Worm (Caenorhabditis elegans) whole organism, L4/young adult: ENCODE data around the gene R10H10.4.

ENCODE experiments used
- W03F9.2 ChIP-seq: fragments of 150-350 bp; optimal IDR thresholded peaks from 2 replicates; lab custom pipeline; 2014; ENCODE audit warnings: missing biosample characterization, missing genetic modification characterization
- dao-5 ChIP-seq: sonication (generic microtip); optimal IDR thresholded peaks from 2 replicates; lab custom pipeline; 2016; ENCODE audit warnings: missing genotype, missing genetic modification characterization, moderate library complexity, missing compliant biosample characterization
- him-1 ChIP-seq: sonication (generic microtip); optimal IDR thresholded peaks from 2 replicates; lab custom pipeline; 2016; ENCODE audit warnings: missing genotype, missing genetic modification reagents, missing genetic modification characterization, missing compliant biosample characterization

ce11 chrIV:10380626-10381025, 14.1 kb downstream of the R10H10.4 start:
- TF ChIP-seq dao-5 (tag; lab: Kevin White, UChicago) (no peak), him-1 (tag; lab: Kevin White, UChicago) (no peak), W03F9.2 (tag; lab: Kevin White, UChicago) (no peak)
